Worm (Caenorhabditis elegans) whole organism, L4 larva: Measurements from ENCODE around the gene ZK507.1.

Experiments used
- D1046.2 ChIP-seq: fragments of 200-800 bp; sonication (Bioruptor generic); IDR thresholded peaks from 2 replicates; pipeline ENCODE4 v1.3.6; 2022; ENCODE audit warnings: missing genetic modification characterization, missing compliant biosample characterization
- F10B5.3 ChIP-seq: sonication (generic microtip); optimal IDR thresholded peaks from 2 replicates; lab custom pipeline; 2016; ENCODE audit warnings: mild to moderate bottlenecking, missing genetic modification characterization, missing compliant biosample characterization
- F44E2.7 ChIP-seq: fragments of 200-800 bp; sonication (Bioruptor generic); IDR thresholded peaks from 2 replicates; pipeline ENCODE4 v2.1.2; 2022; ENCODE audit warnings: missing genetic modification characterization, missing compliant biosample characterization
- F49E8.2 ChIP-seq: sonication (generic microtip); optimal IDR thresholded peaks from 2 replicates; lab custom pipeline; 2016; ENCODE audit warnings: missing compliant biosample characterization, mild to moderate bottlenecking, missing genetic modification characterization, borderline replicate concordance
- R02D3.7 ChIP-seq: fragments of 150-350 bp; sonication (generic microtip); optimal IDR thresholded peaks from 3 replicates; lab custom pipeline; 2014; ENCODE audit warnings: missing biosample characterization, missing genetic modification characterization
- T20F7.1 ChIP-seq: fragments of 200-800 bp; sonication (Bioruptor generic); optimal IDR thresholded peaks from 2 replicates; lab custom pipeline; 2018; ENCODE audit warnings: mild to moderate bottlenecking, missing genetic modification characterization, missing compliant biosample characterization
- T26A8.4 ChIP-seq: fragments of 200-800 bp; sonication (Bioruptor generic); IDR thresholded peaks from 2 replicates; pipeline ENCODE4 v1.3.6; 2022; ENCODE audit warnings: missing genetic modification characterization, missing compliant biosample characterization
- Y48G9A.11 ChIP-seq: fragments of 200-800 bp; sonication (Bioruptor generic); IDR thresholded peaks from 2 replicates; pipeline ENCODE4 v1.3.6; 2022; ENCODE audit warnings: missing genetic modification reagents, missing genetic modification characterization, missing compliant biosample characterization
- Y75B8A.6 ChIP-seq: fragments of 200-800 bp; sonication (Bioruptor generic); IDR thresholded peaks from 2 replicates; pipeline ENCODE4 v1.3.6; 2022; ENCODE audit warnings: missing genetic modification reagents, missing genetic modification characterization, missing compliant biosample characterization
- aha-1 ChIP-seq: fragments of 150-350 bp; peaks from one replicate; lab custom pipeline; 2014; ENCODE audit warnings: missing biosample characterization, missing genetic modification characterization
- ama-1 ChIP-seq: fragments of 150-350 bp; optimal IDR thresholded peaks from 2 replicates; lab custom pipeline; 2014; ENCODE audit warnings: inconsistent platforms, mixed read lengths
- ceh-20 ChIP-seq: fragments of 200-800 bp; sonication (Bioruptor generic); IDR thresholded peaks from 2 replicates; pipeline ENCODE4 v1.3.6; 2022; ENCODE audit warnings: missing genetic modification reagents, missing genetic modification characterization, missing compliant biosample characterization
- ceh-28 ChIP-seq: fragments of 150-350 bp; optimal IDR thresholded peaks from 2 replicates; lab custom pipeline; 2014; ENCODE audit warnings: missing biosample characterization, missing genetic modification reagents, missing genetic modification characterization
- ceh-32 ChIP-seq: sonication (generic microtip); optimal IDR thresholded peaks from 2 replicates; lab custom pipeline; 2016; ENCODE audit warnings: mild to moderate bottlenecking, missing genetic modification characterization, missing compliant biosample characterization; ENCODE audit not compliant: poor library complexity
- ceh-82 ChIP-seq: sonication (generic microtip); optimal IDR thresholded peaks from 2 replicates; lab custom pipeline; 2017; ENCODE audit warnings: missing biosample characterization, missing genetic modification characterization
- ces-1 ChIP-seq: fragments of 150-350 bp; sonication (generic microtip); optimal IDR thresholded peaks from 4 replicates; lab custom pipeline; 2014; ENCODE audit warnings: missing biosample characterization, missing genetic modification reagents, missing genetic modification characterization
- cey-2 ChIP-seq: sonication (generic microtip); optimal IDR thresholded peaks from 3 replicates; lab custom pipeline; 2017; ENCODE audit warnings: missing genetic modification characterization, mild to moderate bottlenecking, missing compliant biosample characterization, antibody characterized with exemption, borderline replicate concordance; ENCODE audit not compliant: insufficient read depth
- daf-19 ChIP-seq: fragments of 200-800 bp; sonication (Bioruptor generic); conservative IDR thresholded peaks from 2 replicates; pipeline ENCODE4 v1.3.6; 2022; ENCODE audit warnings: missing genetic modification characterization, missing compliant biosample characterization
- dmd-8 ChIP-seq: fragments of 200-800 bp; sonication (Bioruptor generic); IDR thresholded peaks from 2 replicates; pipeline ENCODE4 v1.3.6; 2022; ENCODE audit warnings: missing genetic modification characterization, missing compliant biosample characterization
- dmd-9 ChIP-seq: fragments of 200-800 bp; sonication (Bioruptor generic); IDR thresholded peaks from 2 replicates; pipeline ENCODE4 v1.3.6; 2022; ENCODE audit warnings: missing genetic modification reagents, missing genetic modification characterization, missing compliant biosample characterization
- dpl-1 ChIP-seq: fragments of 150-350 bp; optimal IDR thresholded peaks from 2 replicates; lab custom pipeline; 2014; ENCODE audit warnings: missing biosample characterization, missing genetic modification reagents, missing genetic modification characterization
- duxl-1 ChIP-seq: sonication (generic microtip); optimal IDR thresholded peaks from 2 replicates; lab custom pipeline; 2016; ENCODE audit warnings: mild to moderate bottlenecking, missing genetic modification characterization, moderate library complexity, missing compliant biosample characterization; ENCODE audit not compliant: poor library complexity
- egl-27 ChIP-seq: sonication (generic microtip); optimal IDR thresholded peaks from 3 replicates; lab custom pipeline; 2017; ENCODE audit warnings: missing biosample characterization, missing genetic modification reagents, missing genetic modification characterization
- egl-43 ChIP-seq: fragments of 200-800 bp; sonication (Bioruptor generic); IDR thresholded peaks from 2 replicates; pipeline ENCODE4 v1.3.6; 2022; ENCODE audit warnings: missing genetic modification reagents, missing genetic modification characterization, missing compliant biosample characterization
- fkh-10 ChIP-seq: fragments of 150-350 bp; optimal IDR thresholded peaks from 2 replicates; lab custom pipeline; 2014; ENCODE audit warnings: missing biosample characterization, missing genetic modification reagents, missing genetic modification characterization
- gei-8 ChIP-seq: fragments of 200-800 bp; sonication (Bioruptor generic); optimal IDR thresholded peaks from 2 replicates; lab custom pipeline; 2018; ENCODE audit warnings: mild to moderate bottlenecking, missing genetic modification characterization, missing compliant biosample characterization
- hif-1 ChIP-seq, 2 experiments: sonication (generic microtip); optimal IDR thresholded peaks; 2 replicates each; lab custom pipeline; 2016 to 2017; ENCODE audit warnings: missing compliant biosample characterization in 2 of 2, missing genetic modification characterization in 2 of 2, missing genetic modification reagents in 2 of 2, missing genotype in 2 of 2, mild to moderate bottlenecking in 1 of 2
- hmg-1.1 ChIP-seq: fragments of 200-800 bp; sonication (Bioruptor generic); IDR thresholded peaks from 2 replicates; pipeline ENCODE4 v1.3.6; 2022; ENCODE audit warnings: missing genetic modification reagents, missing genetic modification characterization, missing compliant biosample characterization
- jun-1 ChIP-seq: fragments of 150-350 bp; optimal IDR thresholded peaks from 2 replicates; lab custom pipeline; 2014; ENCODE audit warnings: missing biosample characterization, missing genetic modification reagents, missing genetic modification characterization
- lin-29 ChIP-seq: fragments of 200-800 bp; sonication (Bioruptor generic); IDR thresholded peaks from 2 replicates; pipeline ENCODE4 v1.3.6; 2022; ENCODE audit warnings: missing genetic modification reagents, missing genetic modification characterization, missing compliant biosample characterization
- lin-38 ChIP-seq: fragments of 200-800 bp; sonication (Bioruptor generic); IDR thresholded peaks from 2 replicates; pipeline ENCODE4 v1.3.6; 2022; ENCODE audit warnings: missing genetic modification reagents, missing genetic modification characterization, missing compliant biosample characterization
- lsy-2 ChIP-seq, 2 experiments: fragments of 150-350 bp in 1 of 2; sonication (generic microtip) in 1 of 2; optimal IDR thresholded peaks; 2 replicates each; lab custom pipeline; 2014 to 2017; ENCODE audit warnings: missing biosample characterization in 2 of 2, missing genetic modification characterization in 2 of 2
- madf-9 ChIP-seq: fragments of 200-800 bp; sonication (Bioruptor generic); conservative IDR thresholded peaks from 2 replicates; pipeline ENCODE4 v1.3.6; 2022; ENCODE audit warnings: missing genetic modification reagents, missing genetic modification characterization, missing compliant biosample characterization
- mep-1 ChIP-seq: fragments of 150-350 bp; sonication (generic microtip); optimal IDR thresholded peaks from 3 replicates; lab custom pipeline; 2014; ENCODE audit warnings: missing biosample characterization, missing genetic modification characterization
- mes-2 ChIP-seq: sonication (generic microtip); optimal IDR thresholded peaks from 2 replicates; lab custom pipeline; 2016; ENCODE audit warnings: missing genotype, mild to moderate bottlenecking, missing genetic modification characterization, missing compliant biosample characterization; ENCODE audit not compliant: poor library complexity, severe bottlenecking
- nhr-10 ChIP-seq: fragments of 150-350 bp; optimal IDR thresholded peaks from 2 replicates; lab custom pipeline; 2014; ENCODE audit warnings: missing biosample characterization, missing genetic modification characterization
- nhr-237 ChIP-seq: sonication (generic microtip); optimal IDR thresholded peaks from 2 replicates; lab custom pipeline; 2017; ENCODE audit warnings: missing biosample characterization, missing genetic modification characterization
- nhr-41 ChIP-seq: fragments of 200-800 bp; sonication (Bioruptor generic); IDR thresholded peaks from 2 replicates; pipeline ENCODE4 v1.3.6; 2022; ENCODE audit warnings: missing genetic modification reagents, missing genetic modification characterization, missing compliant biosample characterization
- nhr-48 ChIP-seq: sonication (generic microtip); optimal IDR thresholded peaks from 2 replicates; lab custom pipeline; 2016; ENCODE audit warnings: mild to moderate bottlenecking, missing genetic modification characterization, missing compliant biosample characterization
- nhr-6 ChIP-seq: fragments of 150-350 bp; optimal IDR thresholded peaks from 2 replicates; lab custom pipeline; 2014; ENCODE audit warnings: missing biosample characterization, missing genetic modification characterization
- nhr-77 ChIP-seq: fragments of 150-350 bp; optimal IDR thresholded peaks from 2 replicates; lab custom pipeline; 2014; ENCODE audit warnings: missing biosample characterization, missing genetic modification characterization
- saeg-2 ChIP-seq: fragments of 200-800 bp; sonication (Bioruptor generic); IDR thresholded peaks from 2 replicates; pipeline ENCODE4 v1.3.6; 2022; ENCODE audit warnings: missing genetic modification reagents, missing genetic modification characterization, missing compliant biosample characterization
- set-16 ChIP-seq: fragments of 200-800 bp; sonication (Bioruptor generic); IDR thresholded peaks from 2 replicates; pipeline ENCODE4 v1.3.6; 2022; ENCODE audit warnings: missing genetic modification reagents, missing genetic modification characterization, missing compliant biosample characterization
- skn-1 ChIP-seq: fragments of 150-350 bp; optimal IDR thresholded peaks from 2 replicates; lab custom pipeline; 2014; ENCODE audit warnings: missing biosample characterization, missing genetic modification characterization
- snpc-4 ChIP-seq: fragments of 150-350 bp; optimal IDR thresholded peaks from 2 replicates; lab custom pipeline; 2014; ENCODE audit warnings: missing biosample characterization, missing genetic modification characterization
- unc-39 ChIP-seq: sonication (generic microtip); optimal IDR thresholded peaks from 2 replicates; lab custom pipeline; 2017; ENCODE audit warnings: missing biosample characterization, missing genetic modification characterization
- unc-62 ChIP-seq, 3 experiments: fragments of 150-350 bp in 1 of 3; sonication (generic microtip); optimal IDR thresholded peaks in 2 of 3; peaks in 1 of 3; 1 replicate in 1 of 3; 2 replicates in 2 of 3; lab custom pipeline; 2014 to 2017; ENCODE audit warnings: missing biosample characterization in 3 of 3, missing genetic modification characterization in 3 of 3, missing genetic modification reagents in 3 of 3, missing genotype in 1 of 3
- zfp-2 ChIP-seq: sonication (generic microtip); optimal IDR thresholded peaks from 2 replicates; lab custom pipeline; 2016; ENCODE audit warnings: mild to moderate bottlenecking, missing genetic modification characterization, missing compliant biosample characterization
- zfp-3 ChIP-seq: fragments of 200-800 bp; sonication (Bioruptor generic); conservative IDR thresholded peaks from 2 replicates; pipeline ENCODE4 v1.3.6; 2022; ENCODE audit warnings: missing genetic modification reagents, missing genetic modification characterization, missing compliant biosample characterization
- ztf-11 ChIP-seq: fragments of 150-350 bp; optimal IDR thresholded peaks from 2 replicates; lab custom pipeline; 2014; ENCODE audit warnings: missing biosample characterization, missing genetic modification characterization

Gene ZK507.1

DNA sequence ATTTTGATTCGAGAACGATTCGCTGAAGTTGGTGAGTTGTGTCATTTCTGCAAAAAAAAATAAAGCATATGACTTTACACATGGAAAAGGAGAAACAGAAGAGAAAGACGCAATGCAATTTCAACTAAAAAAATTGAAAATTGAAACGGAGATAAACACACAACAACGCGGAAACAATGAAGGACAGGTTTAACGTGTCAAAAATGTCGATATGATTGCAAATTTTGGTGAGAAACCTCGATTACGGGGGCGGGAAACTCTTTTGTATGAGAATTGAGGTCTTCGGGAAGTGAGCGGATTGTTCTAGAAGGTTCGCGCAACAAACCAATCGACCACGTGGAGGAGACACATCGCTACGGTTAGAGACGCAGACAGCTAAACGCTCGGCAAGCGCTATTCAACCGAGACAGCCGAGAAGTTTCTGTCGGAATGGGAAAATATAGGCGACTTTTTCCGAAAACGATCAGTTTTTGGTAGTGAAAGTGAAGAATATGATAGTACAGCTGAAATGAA, 47.3 kb downstream of the ZK507.1 start, which contains the start of gene R107.5 (continued):
- peak; percentile 92 for TF ChIP-seq egl-43 (GFP tag; lab: Robert Waterston, UW)
- peak in 1 of 2 experiments; percentile 84 for TF ChIP-seq unc-62 (GFP tag; optimal IDR thresholded peaks at IDR 0.05 in 1 of 2; lab: Kevin White, UChicago)
- TF ChIP-seq unc-62 (tag; optimal IDR thresholded peaks at IDR 0.05; lab: Kevin White, UChicago), result peak; percentile 12
- TF ChIP-seq aha-1, result peak; percentile 99
- TF ChIP-seq snpc-4 (tag; lab: Kevin White, UChicago), result no peak
- TF ChIP-seq skn-1 (tag; lab: Kevin White, UChicago), result no peak
- TF ChIP-seq fkh-10 (GFP tag; lab: Kevin White, UChicago), result no peak
- peak; percentile 72 for TF ChIP-seq mes-2
- TF ChIP-seq ceh-20, result peak; percentile 99
- peak; percentile 90 for TF ChIP-seq daf-19 (GFP tag; lab: Robert Waterston, UW)
- no peak for TF ChIP-seq ceh-82 (tag; lab: Kevin White, UChicago)
- TF ChIP-seq T20F7.1 (GFP tag; lab: Kevin White, UChicago), result peak; percentile 82
- peak; percentile 90 for TF ChIP-seq saeg-2 (GFP tag; lab: Robert Waterston, UW)
- TF ChIP-seq F44E2.7 (GFP tag; lab: Robert Waterston, UW), result 0 out of 2 replicates have a peak, but pooled peaks have one; percentile 8
- peak; percentile 71 for TF ChIP-seq nhr-6
- peak; percentile 88 to 92 for TF ChIP-seq lsy-2 (tag; optimal IDR thresholded peaks at IDR 0.05; lab: Kevin White, UChicago)
- TF ChIP-seq dmd-8 (GFP tag; lab: Robert Waterston, UW), result 0 out of 2 replicates have a peak, but pooled peaks have one; percentile 24
- TF ChIP-seq egl-27 (tag; lab: Kevin White, UChicago), result no peak
- TF ChIP-seq madf-9 (GFP tag; lab: Robert Waterston, UW), result peak; percentile 93
- peak; percentile 57 for TF ChIP-seq duxl-1 (tag; lab: Kevin White, UChicago)
- peak; percentile 93 for TF ChIP-seq hmg-1.1 (GFP tag; lab: Robert Waterston, UW)
- peak; percentile 3 for TF ChIP-seq ceh-32 (tag; lab: Kevin White, UChicago)
- peak; percentile 81 for TF ChIP-seq nhr-41
- TF ChIP-seq R02D3.7 (tag; lab: Kevin White, UChicago), result no peak
- TF ChIP-seq nhr-10 (tag; lab: Kevin White, UChicago), result peak; percentile 88
- TF ChIP-seq cey-2 (tag; lab: Kevin White, UChicago), result peak; percentile 66
- TF ChIP-seq D1046.2 (GFP tag; lab: Robert Waterston, UW), result peak; percentile 87
- TF ChIP-seq zfp-3 (GFP tag; lab: Robert Waterston, UW), result peak; percentile 97
- peak; percentile 77; the same call in 1 of the 2 replicates for TF ChIP-seq dmd-9 (GFP tag; lab: Robert Waterston, UW)
- TF ChIP-seq T26A8.4, result peak; percentile 94
- peak; percentile 93 for TF ChIP-seq lin-29
- peak; percentile 73 for TF ChIP-seq dpl-1 (GFP tag; lab: Kevin White, UChicago)
- TF ChIP-seq F10B5.3 (tag; lab: Kevin White, UChicago), result peak; percentile 48
- TF ChIP-seq gei-8 (GFP tag; lab: Kevin White, UChicago), result peak; percentile 96
- peak; percentile 96 for TF ChIP-seq unc-39
- TF ChIP-seq lin-38 (GFP tag; lab: Robert Waterston, UW), result peak; percentile 81
- TF ChIP-seq Y48G9A.11 (GFP tag; lab: Robert Waterston, UW), result peak; percentile 82
- TF ChIP-seq zfp-2 (tag; lab: Kevin White, UChicago), result peak; percentile 72
- TF ChIP-seq ces-1 (GFP tag; lab: Kevin White, UChicago), result no peak
- peak; percentile 94 for TF ChIP-seq nhr-48
- peak; percentile 84 for TF ChIP-seq jun-1 (tag; lab: Kevin White, UChicago)
- peak; percentile 92 for TF ChIP-seq Y75B8A.6 (GFP tag; lab: Robert Waterston, UW)
- no peak for TF ChIP-seq ztf-11
- no peak for TF ChIP-seq ceh-28 (tag; lab: Kevin White, UChicago)
- TF ChIP-seq nhr-77 (tag; lab: Kevin White, UChicago), result peak; percentile 74
- TF ChIP-seq F49E8.2 (tag; lab: Kevin White, UChicago), result no peak
- peak; percentile 48 for TF ChIP-seq ama-1 (lab: Kevin White, UChicago)
- TF ChIP-seq mep-1, result peak; percentile 90
- TF ChIP-seq set-16 (GFP tag; lab: Robert Waterston, UW), result peak; percentile 92
- TF ChIP-seq nhr-237 (tag; lab: Kevin White, UChicago), result no peak
- TF ChIP-seq hif-1 (tag; optimal IDR thresholded peaks at IDR 0.05; lab: Kevin White, UChicago), result peak; percentile 66 to 86
